Worm (Caenorhabditis elegans) whole organism, L2 larva: ENCODE data around the gene kin-18.

Experiments used
- C34F6.9 ChIP-seq: fragments of 150-350 bp; optimal IDR thresholded peaks from 2 replicates; lab custom pipeline; 2014; ENCODE audit warnings: missing biosample characterization, missing genetic modification characterization
- F13H6.1 ChIP-seq: sonication (generic microtip); optimal IDR thresholded peaks from 2 replicates; lab custom pipeline; 2016; ENCODE audit warnings: missing genetic modification characterization, missing compliant biosample characterization
- ZK546.5 ChIP-seq: sonication (generic microtip); optimal IDR thresholded peaks from 2 replicates; lab custom pipeline; 2017; ENCODE audit warnings: missing biosample characterization, missing genetic modification characterization
- alr-1 ChIP-seq: fragments of 150-350 bp; optimal IDR thresholded peaks from 2 replicates; lab custom pipeline; 2014; ENCODE audit warnings: missing biosample characterization, missing genetic modification characterization
- ama-1 ChIP-seq: fragments of 150-350 bp; optimal IDR thresholded peaks from 2 replicates; lab custom pipeline; 2018; ENCODE audit warnings: inconsistent platforms
- blmp-1 ChIP-seq: sonication (generic microtip); optimal IDR thresholded peaks from 2 replicates; lab custom pipeline; 2017; ENCODE audit warnings: missing genetic modification characterization, mild to moderate bottlenecking, missing compliant biosample characterization, antibody characterized with exemption, moderate library complexity; ENCODE audit not compliant: insufficient read depth
- ceh-16 ChIP-seq: fragments of 150-350 bp; optimal IDR thresholded peaks from 2 replicates; lab custom pipeline; 2014; ENCODE audit warnings: missing biosample characterization, missing genetic modification characterization
- ceh-82 ChIP-seq: fragments of 150-350 bp; optimal IDR thresholded peaks from 2 replicates; lab custom pipeline; 2014; ENCODE audit warnings: missing biosample characterization, missing genetic modification characterization
- crh-2 ChIP-seq: sonication (generic microtip); optimal IDR thresholded peaks from 2 replicates; lab custom pipeline; 2017; ENCODE audit warnings: missing biosample characterization, missing genetic modification characterization
- egl-27 ChIP-seq: sonication (generic microtip); optimal IDR thresholded peaks from 3 replicates; lab custom pipeline; 2017; ENCODE audit warnings: missing biosample characterization, missing genetic modification reagents, missing genetic modification characterization
- fos-1 ChIP-seq: fragments of 150-350 bp; optimal IDR thresholded peaks from 2 replicates; lab custom pipeline; 2014; ENCODE audit warnings: missing biosample characterization, missing genetic modification characterization
- lin-39 ChIP-seq: fragments of 150-350 bp; optimal IDR thresholded peaks from 2 replicates; lab custom pipeline; 2014; ENCODE audit warnings: missing biosample characterization, missing genetic modification reagents, missing genetic modification characterization
- lsy-2 ChIP-seq, 2 experiments: fragments of 150-350 bp in 1 of 2; sonication (generic microtip) in 1 of 2; optimal IDR thresholded peaks; 2 replicates each; lab custom pipeline; 2014 to 2017; ENCODE audit warnings: missing biosample characterization in 2 of 2, missing genetic modification characterization in 2 of 2
- mab-5 ChIP-seq: fragments of 150-350 bp; optimal IDR thresholded peaks from 2 replicates; lab custom pipeline; 2014; ENCODE audit warnings: missing biosample characterization, missing genetic modification characterization
- mbf-1 ChIP-seq: sonication (generic microtip); optimal IDR thresholded peaks from 2 replicates; lab custom pipeline; 2017; ENCODE audit warnings: missing biosample characterization, missing genetic modification characterization
- mdl-1 ChIP-seq, 2 experiments: fragments of 150-350 bp in 1 of 2; sonication (generic microtip) in 1 of 2; optimal IDR thresholded peaks; 2 replicates each; lab custom pipeline; 2017; ENCODE audit warnings: missing biosample characterization in 2 of 2, missing genetic modification characterization in 2 of 2
- nhr-10 ChIP-seq: sonication (generic microtip); optimal IDR thresholded peaks from 2 replicates; lab custom pipeline; 2017; ENCODE audit warnings: missing biosample characterization, missing genetic modification characterization
- nhr-11 ChIP-seq: fragments of 150-350 bp; optimal IDR thresholded peaks from 2 replicates; lab custom pipeline; 2014; ENCODE audit warnings: missing biosample characterization, missing genetic modification characterization
- nhr-12 ChIP-seq: fragments of 150-350 bp; optimal IDR thresholded peaks from 2 replicates; lab custom pipeline; 2014; ENCODE audit warnings: missing biosample characterization, missing genetic modification characterization
- nhr-129 ChIP-seq: fragments of 150-350 bp; optimal IDR thresholded peaks from 2 replicates; lab custom pipeline; 2014; ENCODE audit warnings: missing biosample characterization, missing genetic modification characterization
- nhr-21 ChIP-seq: fragments of 150-350 bp; optimal IDR thresholded peaks from 2 replicates; lab custom pipeline; 2014; ENCODE audit warnings: missing biosample characterization, missing genetic modification characterization
- nhr-25 ChIP-seq: fragments of 150-350 bp; sonication (generic microtip); optimal IDR thresholded peaks from 3 replicates; lab custom pipeline; 2014; ENCODE audit warnings: missing biosample characterization, missing genetic modification characterization
- peb-1 ChIP-seq: fragments of 150-350 bp; optimal IDR thresholded peaks from 2 replicates; lab custom pipeline; 2014; ENCODE audit warnings: missing biosample characterization, missing genetic modification characterization
- skn-1 ChIP-seq: sonication (generic microtip); optimal IDR thresholded peaks from 2 replicates; lab custom pipeline; 2017; ENCODE audit warnings: missing biosample characterization, missing genetic modification characterization
- sma-3 ChIP-seq: sonication (generic microtip); optimal IDR thresholded peaks from 2 replicates; lab custom pipeline; 2016; ENCODE audit warnings: missing genetic modification reagents, missing genetic modification characterization, missing compliant biosample characterization
- sma-9 ChIP-seq, 2 experiments: fragments of 150-350 bp in 1 of 2; sonication (generic microtip) in 1 of 2; optimal IDR thresholded peaks; 2 replicates each; lab custom pipeline; 2014 to 2016; ENCODE audit warnings: missing genetic modification characterization in 2 of 2, mild to moderate bottlenecking in 1 of 2, missing biosample characterization in 1 of 2, missing compliant biosample characterization in 1 of 2, missing genetic modification reagents in 1 of 2, moderate library complexity in 1 of 2
- snpc-4 ChIP-seq: fragments of 150-350 bp; optimal IDR thresholded peaks from 2 replicates; lab custom pipeline; 2014; ENCODE audit warnings: missing biosample characterization, missing genetic modification characterization
- unc-39 ChIP-seq: fragments of 150-350 bp; optimal IDR thresholded peaks from 2 replicates; lab custom pipeline; 2014; ENCODE audit warnings: missing biosample characterization, missing genetic modification characterization
- unc-55 ChIP-seq: fragments of 150-350 bp; sonication (generic microtip); optimal IDR thresholded peaks from 3 replicates; lab custom pipeline; 2014; ENCODE audit warnings: missing biosample characterization, missing genetic modification reagents, missing genetic modification characterization
- unc-62 ChIP-seq: fragments of 150-350 bp; optimal IDR thresholded peaks from 2 replicates; lab custom pipeline; 2014; ENCODE audit warnings: missing biosample characterization, missing genetic modification reagents, missing genetic modification characterization
- zag-1 ChIP-seq: fragments of 150-350 bp; optimal IDR thresholded peaks from 2 replicates; lab custom pipeline; 2014; ENCODE audit warnings: missing biosample characterization, missing genetic modification characterization
- ztf-11 ChIP-seq: sonication (generic microtip); optimal IDR thresholded peaks from 2 replicates; lab custom pipeline; 2017; ENCODE audit warnings: missing biosample characterization, missing genetic modification characterization
- ztf-4 ChIP-seq: fragments of 150-350 bp; optimal IDR thresholded peaks from 2 replicates; lab custom pipeline; 2014; ENCODE audit warnings: missing biosample characterization, missing genetic modification characterization

kin-18 gene

DNA sequence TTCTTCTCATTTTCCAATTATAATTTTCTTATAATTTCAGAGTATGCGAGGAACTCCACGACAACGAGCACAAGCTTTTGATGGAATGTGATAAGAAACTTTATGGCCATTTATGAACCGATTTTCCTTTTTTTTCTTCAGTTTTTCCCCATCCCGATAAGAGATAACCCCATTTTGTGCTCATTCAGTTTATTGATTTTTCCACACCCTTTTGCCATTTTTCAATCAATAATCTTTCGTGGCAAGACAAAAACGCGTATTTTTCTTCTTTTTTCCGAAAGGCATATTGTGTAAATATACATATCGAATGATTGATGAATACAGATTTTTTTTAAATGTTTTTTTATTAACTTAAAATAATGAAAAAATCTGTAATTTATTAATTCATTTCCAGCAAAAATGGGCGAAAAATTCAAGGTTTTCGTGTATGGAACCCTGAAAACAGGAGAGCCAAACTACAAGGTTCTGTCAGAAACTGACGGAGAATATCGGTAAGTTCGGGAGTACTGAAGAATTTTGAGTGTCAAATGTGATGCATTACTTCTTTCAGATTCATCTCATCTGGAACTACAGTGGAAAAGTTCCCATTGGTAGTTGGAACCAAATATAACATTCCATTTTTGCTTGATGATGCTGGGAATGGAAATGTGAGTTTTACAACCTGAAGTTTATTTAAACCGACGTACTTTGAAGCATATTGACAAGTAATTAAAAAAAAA lies 46.0 kb downstream of the kin-18 start, which contains the start of gene F42A10.9 (continued):
- no peak for TF ChIP-seq ZK546.5
- no peak for TF ChIP-seq lin-39 (tag; lab: Kevin White, UChicago)
- TF ChIP-seq blmp-1 = no peak
- no peak for TF ChIP-seq egl-27 (tag; lab: Kevin White, UChicago)
- no peak for TF ChIP-seq zag-1

DNA sequence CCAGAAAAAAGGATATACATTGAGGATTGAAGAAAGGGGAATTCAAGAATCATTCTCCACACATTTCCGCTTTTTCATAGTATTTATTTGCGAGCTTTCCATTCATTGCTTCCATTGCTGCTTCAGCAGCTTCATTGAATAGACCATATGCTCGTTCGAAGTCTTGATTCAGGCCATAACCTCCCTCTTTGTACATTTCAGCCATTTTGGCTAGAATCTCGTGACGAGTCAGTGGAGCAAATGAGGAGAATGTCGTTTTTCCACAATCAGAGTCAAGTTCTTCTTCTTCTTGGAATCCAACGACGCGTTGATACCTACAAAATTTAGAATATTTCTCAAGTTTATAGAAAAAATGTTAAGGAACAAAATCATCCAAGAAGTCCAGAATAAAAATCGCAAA lies 46.8 kb downstream of the kin-18 start:
- TF ChIP-seq unc-62 (GFP tag; lab: Kevin White, UChicago) (no peak), ceh-16 (tag; lab: Kevin White, UChicago) (no peak), ZK546.5 (no peak), crh-2 (tag; lab: Kevin White, UChicago) (no peak), sma-3 (GFP tag; lab: Kevin White, UChicago) (no peak)

DNA sequence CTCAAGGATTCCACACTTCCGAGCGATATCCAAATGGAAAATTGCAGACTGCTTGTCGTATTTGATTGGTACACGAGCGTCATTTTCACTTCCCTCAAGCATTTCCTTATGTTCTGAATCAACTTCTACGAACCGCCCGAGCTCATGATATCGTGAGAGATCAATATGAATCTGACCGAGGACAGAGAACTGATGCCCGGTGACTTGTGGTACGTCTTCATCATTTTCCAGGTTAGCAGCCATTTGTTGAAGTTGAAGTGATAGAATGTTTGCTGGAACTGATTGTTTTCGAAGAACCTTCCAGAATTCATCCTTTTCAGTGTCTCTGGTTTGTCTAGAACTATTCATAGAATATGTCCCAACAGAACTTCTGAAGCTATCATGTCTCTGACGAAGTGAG lies 48.2 kb downstream of the kin-18 start:
- no peak for TF ChIP-seq ZK546.5
- no peak for TF ChIP-seq ztf-4 (tag; lab: Kevin White, UChicago)
- TF ChIP-seq nhr-25 (tag; lab: Kevin White, UChicago) = no peak
- no peak for TF ChIP-seq sma-3 (GFP tag; lab: Kevin White, UChicago)
- TF ChIP-seq peb-1 = no peak
- no peak for TF ChIP-seq unc-39 (tag; lab: Kevin White, UChicago)
- TF ChIP-seq ceh-16 (tag; lab: Kevin White, UChicago) = no peak
- TF ChIP-seq nhr-10 (tag; lab: Kevin White, UChicago) = no peak
- no peak for TF ChIP-seq nhr-11 (tag; lab: Kevin White, UChicago)
- TF ChIP-seq lsy-2 (tag; optimal IDR thresholded peaks at IDR 0.05; lab: Kevin White, UChicago) = no peak
- no peak for TF ChIP-seq unc-55
- no peak for TF ChIP-seq ztf-11
- no peak for TF ChIP-seq ceh-82 (tag; lab: Kevin White, UChicago)

DNA sequence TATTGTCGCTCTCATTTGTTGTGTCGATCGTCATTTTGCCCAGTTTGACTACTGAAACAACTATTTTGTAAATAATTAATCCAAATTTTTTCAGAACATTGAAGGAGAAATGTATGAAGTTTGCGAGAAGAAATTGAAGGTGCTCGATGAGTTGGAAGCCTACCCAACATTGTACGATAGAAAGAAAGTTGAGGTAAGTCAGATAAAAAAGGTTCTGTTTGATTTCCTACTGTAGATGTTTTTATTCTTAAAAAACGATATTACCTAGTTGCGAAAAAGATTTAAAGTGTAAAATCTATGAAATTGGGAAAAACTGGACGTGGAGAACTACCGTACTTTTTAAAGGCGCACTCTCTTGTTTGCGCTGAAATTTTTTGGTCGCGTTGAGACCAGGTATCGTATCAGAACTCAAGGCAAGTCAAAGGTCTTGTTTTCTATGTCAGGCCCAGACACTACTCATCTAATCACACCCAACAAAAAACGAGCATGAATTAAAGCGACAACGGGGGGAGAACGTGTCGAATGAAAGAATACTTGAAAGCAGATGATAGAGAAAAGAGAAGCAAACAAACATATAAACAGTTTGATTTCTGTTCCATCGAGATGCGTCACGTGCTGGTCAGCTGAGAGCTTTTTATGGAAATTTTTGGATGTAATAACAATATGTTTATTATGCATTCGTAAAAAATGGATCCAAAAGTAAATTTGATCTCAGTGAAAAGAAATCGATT lies 50.2 kb downstream of the kin-18 start, which contains the start of gene efk-1:
Gene efk-1 (minus strand): TSS at position 51 of the 731 bp plus-strand sequence.
- no peak for TF ChIP-seq mdl-1 (tag; optimal IDR thresholded peaks at IDR 0.05; lab: Kevin White, UChicago)
- peak; percentile 21 for TF ChIP-seq C34F6.9
- peak; percentile 20 for TF ChIP-seq ama-1 (lab: Kevin White, UChicago)
- TF ChIP-seq crh-2 (tag; lab: Kevin White, UChicago) = peak; percentile 36
- peak; percentile 42 for TF ChIP-seq nhr-129 (tag; lab: Kevin White, UChicago)

DNA sequence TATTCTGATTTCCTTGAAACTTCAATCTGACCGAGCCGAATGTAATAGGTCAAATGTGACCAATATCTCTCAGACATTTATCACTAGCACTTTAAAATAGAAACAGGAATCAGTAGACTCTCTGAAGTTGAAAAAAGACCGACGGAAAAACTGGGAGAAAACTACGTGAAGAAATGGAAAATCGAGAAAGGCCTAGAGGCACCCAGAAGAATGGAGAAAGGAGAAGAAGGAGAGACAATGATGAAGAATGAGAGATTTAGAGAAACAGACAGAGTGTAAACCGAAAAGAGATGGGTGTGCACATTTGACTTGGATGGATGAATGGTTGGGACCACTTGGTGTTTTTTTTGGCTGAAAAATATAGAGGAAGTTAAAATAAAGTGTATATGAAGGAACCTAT lies 51.6 kb downstream of the kin-18 start:
- peak; percentile 80 for TF ChIP-seq C34F6.9
- no peak for TF ChIP-seq mdl-1 (tag; optimal IDR thresholded peaks at IDR 0.05; lab: Kevin White, UChicago)
- no peak for TF ChIP-seq mbf-1
- TF ChIP-seq nhr-129 (tag; lab: Kevin White, UChicago) = peak; percentile 74
- TF ChIP-seq mab-5 = peak; percentile 21
- TF ChIP-seq nhr-12 (tag; lab: Kevin White, UChicago) = no peak
- TF ChIP-seq fos-1 (tag; lab: Kevin White, UChicago) = peak; percentile 3
- no peak for TF ChIP-seq snpc-4 (tag; lab: Kevin White, UChicago)
- no peak for TF ChIP-seq alr-1
- peak; percentile 32 for TF ChIP-seq crh-2 (tag; lab: Kevin White, UChicago)
- peak; percentile 13 for TF ChIP-seq nhr-25 (tag; lab: Kevin White, UChicago)
- peak; percentile 56 for TF ChIP-seq ama-1 (lab: Kevin White, UChicago)
- peak; percentile 46 for TF ChIP-seq F13H6.1 (tag; lab: Kevin White, UChicago)
- TF ChIP-seq unc-62 (GFP tag; lab: Kevin White, UChicago) = no peak
- peak; percentile 45 for TF ChIP-seq unc-55
- no peak for TF ChIP-seq nhr-21 (tag; lab: Kevin White, UChicago)
- TF ChIP-seq lsy-2 (tag; optimal IDR thresholded peaks at IDR 0.05; lab: Kevin White, UChicago) = peak in 1 of 2 experiments; percentile 60
- peak; percentile 37 for TF ChIP-seq sma-9 (GFP tag; optimal IDR thresholded peaks at IDR 0.05; lab: Kevin White, UChicago)
- no peak for TF ChIP-seq sma-9 (tag; optimal IDR thresholded peaks at IDR 0.05; lab: Kevin White, UChicago)
- TF ChIP-seq skn-1 (tag; lab: Kevin White, UChicago) = no peak
